Worm (Caenorhabditis elegans): Measurements from ENCODE around the gene spig-8.
A peak's percentile ranks its signal among the peaks of the same experiment; 100 is the strongest.

Gene spig-8

DNA sequence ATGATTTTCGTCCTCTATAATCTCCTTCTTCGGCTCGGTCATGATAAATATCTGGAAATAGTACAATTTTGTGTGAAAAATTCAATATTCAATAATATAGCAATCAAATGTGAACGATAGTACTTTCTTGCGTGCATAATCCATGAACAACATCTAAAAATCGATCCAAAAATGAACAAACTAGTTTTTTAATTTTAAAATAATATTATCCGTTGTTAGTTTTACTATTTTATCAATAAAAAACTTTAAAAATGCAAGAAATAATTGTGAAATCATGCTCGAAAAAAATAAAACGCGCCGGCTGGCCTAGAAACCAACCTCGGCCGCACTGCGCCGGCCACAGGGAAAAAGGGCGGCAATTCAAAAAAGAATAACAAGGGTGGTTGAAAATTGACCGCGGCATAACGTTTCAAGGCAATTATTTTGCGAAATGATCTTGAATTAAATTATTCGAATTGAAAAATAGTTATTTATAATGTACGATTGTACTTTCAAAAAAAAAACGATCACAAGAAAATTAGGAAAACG is 30.0 kb downstream of the spig-8 start, which contains the start of gene mys-1:
TSS of gene mys-1 (minus strand) at position 51 of the 528 bp plus-strand sequence.
- TF ChIP-seq him-1 (tag; optimal IDR thresholded peaks at IDR 0.05) (peak; percentile 0), W03F9.2 (tag; optimal IDR thresholded peaks at IDR 0.05) (peak; percentile 55), dao-5 (tag; optimal IDR thresholded peaks at IDR 0.05) (no peak)

DNA sequence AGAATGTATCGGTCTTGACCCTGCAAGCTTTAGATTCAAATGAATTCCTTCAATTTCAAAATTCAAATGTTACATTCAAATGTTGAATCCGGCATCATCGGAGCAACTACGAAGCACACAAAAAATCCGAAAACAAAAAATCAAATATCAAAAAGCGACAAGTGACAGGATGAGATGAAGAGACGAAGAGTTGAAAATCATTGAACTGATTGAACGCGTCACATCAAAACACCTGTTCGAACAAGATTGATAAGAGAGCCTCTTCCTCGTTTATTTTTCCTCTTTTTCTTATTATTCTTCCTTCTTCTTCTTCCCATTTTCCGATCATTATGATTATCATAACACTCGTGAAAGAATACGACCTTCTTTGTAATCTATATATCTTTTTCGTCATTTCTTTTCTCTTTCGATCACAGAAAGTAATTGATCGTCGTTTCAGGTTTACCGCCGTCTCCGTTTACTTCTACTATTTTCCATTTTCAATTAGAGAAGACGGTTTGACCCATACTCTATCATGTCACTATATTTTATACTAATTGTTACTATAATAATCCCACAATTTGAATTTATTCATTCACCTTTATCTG is 30.9 kb downstream of the spig-8 start, which contains the start of gene VC5.2:
TSS of gene VC5.2 (plus strand) at position 439 of the 587 bp plus-strand sequence.
- TF ChIP-seq W03F9.2 (tag; optimal IDR thresholded peaks at IDR 0.05) (no peak), dao-5 (tag; optimal IDR thresholded peaks at IDR 0.05) (no peak), him-1 (tag; optimal IDR thresholded peaks at IDR 0.05) (no peak)

DNA sequence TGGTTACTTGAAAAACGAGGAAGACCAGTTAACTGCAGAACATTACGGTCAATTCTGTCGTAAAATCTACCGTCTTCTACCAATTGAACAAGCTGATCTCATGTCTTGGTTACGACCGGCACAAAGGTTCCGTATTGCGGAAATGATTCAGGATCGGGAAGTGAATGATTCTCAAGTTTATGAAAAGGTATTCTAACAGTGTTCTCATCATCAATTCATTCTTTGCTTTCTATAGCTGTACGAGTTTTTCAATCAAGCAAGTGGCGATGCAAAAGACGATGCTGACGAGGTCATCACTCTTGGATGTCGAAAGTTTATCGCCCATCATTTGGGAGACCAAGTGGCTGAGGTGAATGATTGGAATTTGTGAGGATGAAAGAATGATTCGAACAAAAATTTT is 32.6 kb downstream of the spig-8 start:
- TF ChIP-seq dao-5 (tag; optimal IDR thresholded peaks at IDR 0.05) (no peak), him-1 (tag; optimal IDR thresholded peaks at IDR 0.05) (no peak), W03F9.2 (tag; optimal IDR thresholded peaks at IDR 0.05) (no peak)

DNA sequence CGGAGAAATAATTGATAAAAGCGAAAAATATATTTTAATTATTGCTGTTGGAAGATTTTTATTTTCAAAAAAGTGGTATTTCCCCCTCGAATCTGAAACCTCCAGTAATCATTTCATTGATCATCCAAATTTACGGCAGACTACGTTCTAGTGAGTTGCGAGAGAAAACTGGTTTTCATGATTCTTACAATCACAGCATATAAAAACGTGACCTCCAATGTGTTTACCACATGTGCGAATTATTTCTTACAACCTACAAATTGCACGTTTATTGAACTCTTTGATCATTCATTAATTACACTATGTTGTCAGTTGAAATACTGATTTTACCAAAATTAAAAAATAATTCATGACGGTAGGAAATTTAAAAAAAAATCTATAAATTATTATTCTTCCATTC is 34.5 kb downstream of the spig-8 start:
- TF ChIP-seq W03F9.2 (tag; optimal IDR thresholded peaks at IDR 0.05) (peak; percentile 7), dao-5 (tag; optimal IDR thresholded peaks at IDR 0.05) (no peak), him-1 (tag; optimal IDR thresholded peaks at IDR 0.05) (no peak)

DNA sequence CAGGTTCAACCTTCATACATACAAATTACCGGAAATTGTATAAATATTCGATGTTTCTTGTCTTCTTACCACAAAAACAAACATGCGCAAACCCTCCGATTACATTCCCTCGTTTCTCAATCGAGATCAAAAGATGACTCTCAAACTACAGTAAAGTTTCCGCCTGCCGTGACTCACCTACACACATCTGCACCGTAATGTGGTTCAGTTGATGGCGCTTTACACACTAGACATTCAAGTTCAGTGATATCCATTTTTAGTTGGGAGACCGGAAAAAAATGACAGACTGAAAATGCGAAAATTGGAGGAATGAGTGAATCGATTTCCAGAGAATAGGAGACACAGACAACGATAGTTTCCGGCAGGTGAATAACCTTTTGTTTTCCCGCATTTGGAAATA is 36.6 kb downstream of the spig-8 start, which contains the start of gene nhr-286:
TSS of gene nhr-286 (minus strand) at position 324 of the 400 bp plus-strand sequence.
- TF ChIP-seq dao-5 (tag; optimal IDR thresholded peaks at IDR 0.05) (no peak), W03F9.2 (tag; optimal IDR thresholded peaks at IDR 0.05) (no peak), him-1 (tag; optimal IDR thresholded peaks at IDR 0.05) (no peak)

DNA sequence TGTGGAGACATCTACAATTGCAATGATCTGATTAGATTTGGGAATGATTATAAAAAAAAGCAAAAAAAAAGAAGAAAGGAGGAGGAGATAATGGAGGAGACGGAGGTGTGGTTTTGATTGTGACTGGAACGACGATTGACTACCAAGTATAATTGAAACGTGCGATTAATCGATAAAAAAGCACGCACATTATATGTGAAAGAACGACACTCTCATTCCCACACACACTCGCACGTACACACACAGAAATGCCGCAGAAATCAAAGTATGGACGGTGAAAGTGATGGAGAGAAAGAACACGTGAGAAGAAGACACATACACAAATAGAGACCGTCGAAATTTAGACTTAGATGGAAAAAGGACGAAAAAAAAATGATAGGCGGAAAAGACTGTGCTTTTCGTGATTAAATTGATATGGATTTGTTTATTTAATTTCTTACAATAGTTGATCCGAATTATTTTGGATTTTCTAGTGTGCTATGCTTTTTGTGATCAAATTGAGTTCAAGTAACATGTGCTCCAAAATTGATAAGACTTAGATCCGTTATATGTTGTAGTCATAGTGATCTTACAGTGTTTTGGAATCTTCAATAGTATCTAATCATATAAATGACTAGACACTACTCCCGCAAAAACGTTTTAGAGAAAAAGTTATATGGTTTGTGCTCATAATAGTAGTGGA is 39.2 kb downstream of the spig-8 start, which contains the start of gene nhr-135:
TSS of gene nhr-135 (minus strand) at position 51 of the 682 bp plus-strand sequence.
- TF ChIP-seq him-1 (tag; optimal IDR thresholded peaks at IDR 0.05) (no peak), W03F9.2 (tag; optimal IDR thresholded peaks at IDR 0.05) (peak; percentile 42)

DNA sequence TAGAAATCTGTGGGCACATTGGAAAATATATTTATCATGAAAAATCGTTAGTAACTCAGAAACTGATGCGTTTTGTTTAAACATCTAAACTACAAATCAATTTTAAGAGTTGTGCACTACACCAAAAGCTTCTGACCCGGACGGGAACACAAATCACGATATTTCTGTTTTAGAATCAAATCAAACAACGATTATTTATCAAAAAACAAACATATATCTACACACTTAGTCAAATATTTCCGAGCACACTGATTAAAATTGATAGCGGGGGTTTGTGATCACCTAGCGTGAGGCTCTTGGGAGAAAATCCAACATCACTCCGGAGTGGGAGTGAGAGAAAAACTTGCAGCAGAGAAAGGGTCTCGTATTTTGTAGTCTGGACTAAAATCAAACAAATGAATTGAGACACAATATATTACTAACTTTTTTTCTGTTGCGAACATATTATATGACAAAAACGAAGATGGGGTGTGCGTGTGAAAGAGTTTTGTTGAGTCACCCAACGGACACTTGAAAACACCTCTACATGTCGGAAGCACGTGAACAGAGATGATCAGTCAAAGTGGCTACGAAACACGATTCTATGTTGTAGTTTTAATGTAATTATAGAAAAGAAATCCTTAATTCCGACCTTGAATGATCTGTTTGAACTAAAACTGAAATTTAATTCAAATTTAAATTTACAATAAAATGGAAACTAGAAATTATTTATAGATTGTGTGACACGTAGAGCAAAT is 40.7 kb downstream of the spig-8 start:
- no peak for TF ChIP-seq W03F9.2 (tag; optimal IDR thresholded peaks at IDR 0.05)
- no peak for TF ChIP-seq dao-5 (tag; optimal IDR thresholded peaks at IDR 0.05)
- no peak for TF ChIP-seq him-1 (tag; optimal IDR thresholded peaks at IDR 0.05)

DNA sequence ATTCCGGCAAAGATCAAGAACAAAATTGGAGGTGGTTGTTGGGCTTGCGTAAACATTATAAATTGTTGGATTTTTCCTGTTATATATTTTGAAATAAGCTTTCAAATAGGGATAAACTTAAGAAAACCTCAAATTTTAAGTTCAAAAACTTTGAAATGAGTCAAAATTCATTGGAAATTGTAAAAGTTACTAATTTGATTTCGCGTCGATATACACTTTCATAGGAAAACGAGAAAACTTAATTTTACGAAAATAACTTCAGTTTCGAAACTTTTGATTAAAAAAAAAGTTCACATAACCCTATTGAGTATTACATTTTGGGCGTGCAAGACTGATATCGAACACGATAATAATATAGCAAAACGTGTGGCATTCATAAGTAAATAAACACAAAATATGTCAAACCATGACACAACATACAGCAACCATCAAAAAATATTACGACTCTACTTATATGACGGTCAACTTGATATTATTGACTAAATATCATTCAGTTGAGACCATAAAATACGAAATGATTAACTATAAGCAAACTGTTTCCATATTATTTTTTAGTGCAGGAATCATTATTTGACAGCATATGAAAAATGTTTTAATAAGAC is 41.5 kb downstream of the spig-8 start:
- TF ChIP-seq dao-5 (tag; optimal IDR thresholded peaks at IDR 0.05) (no peak), him-1 (tag; optimal IDR thresholded peaks at IDR 0.05) (no peak), W03F9.2 (tag; optimal IDR thresholded peaks at IDR 0.05) (no peak)

DNA sequence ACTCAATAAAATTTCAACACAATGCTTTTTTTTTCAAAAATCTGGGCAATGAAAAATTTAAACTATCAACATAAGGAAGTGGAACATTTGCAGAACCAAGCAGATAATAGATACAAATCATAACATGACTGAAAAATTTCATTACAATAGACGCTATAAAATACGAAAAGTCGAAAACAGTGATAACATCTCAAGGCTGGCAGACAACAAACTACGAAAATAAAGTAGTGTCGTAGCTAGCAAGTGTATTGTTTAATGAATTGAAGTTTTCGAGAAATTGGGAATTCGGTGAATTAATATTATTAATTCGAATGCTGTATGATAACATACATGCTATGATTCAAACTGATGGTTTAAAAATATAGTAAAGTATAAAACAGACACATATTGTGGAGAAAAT is 42.1 kb downstream of the spig-8 start:
- TF ChIP-seq him-1 (tag; optimal IDR thresholded peaks at IDR 0.05) = no peak
- TF ChIP-seq W03F9.2 (tag; optimal IDR thresholded peaks at IDR 0.05) = no peak
- TF ChIP-seq dao-5 (tag; optimal IDR thresholded peaks at IDR 0.05) = no peak

DNA sequence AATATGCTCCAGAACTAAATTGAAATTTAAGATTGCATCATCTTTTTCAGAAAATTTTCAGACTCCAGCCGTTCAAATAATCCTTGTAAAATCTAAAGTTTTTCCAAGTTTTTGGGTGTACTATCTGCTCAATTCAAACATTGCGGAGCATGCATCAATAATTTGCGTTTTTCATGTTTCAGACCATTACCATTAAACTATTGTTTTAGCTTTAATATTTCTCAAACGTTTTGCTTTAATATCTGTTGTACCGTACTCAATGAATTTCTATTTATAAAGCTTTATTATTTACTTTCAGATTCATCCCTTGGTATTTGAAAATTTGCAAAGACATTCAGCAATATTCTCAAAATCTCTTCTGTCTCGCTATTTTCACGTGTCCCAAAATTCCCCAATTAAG is 48.5 kb downstream of the spig-8 start, which contains the start of gene odr-2:
TSS of gene odr-2 (plus strand) at position 301 of the 400 bp plus-strand sequence.
- no peak for TF ChIP-seq him-1 (tag; optimal IDR thresholded peaks at IDR 0.05)
- no peak for TF ChIP-seq W03F9.2 (tag; optimal IDR thresholded peaks at IDR 0.05)
- no peak for TF ChIP-seq dao-5 (tag; optimal IDR thresholded peaks at IDR 0.05)

All from whole organism, L4/young adult.